Fruit fly (Drosophila melanogaster) whole organism, embryonic: Measurements from ENCODE around the gene CG5687.
A peak's percentile ranks its signal among the peaks of the same experiment; 100 is the strongest.

Experiments used
- B-H1 ChIP-seq: fragments of 200-800 bp; sonication (Bioruptor generic); IDR thresholded peaks from 3 replicates; pipeline ENCODE4 v1.3.6; 2022; ENCODE audit warnings: missing biosample characterization, missing genetic modification characterization
- CG11398 ChIP-seq: fragments of 200-800 bp; sonication (Bioruptor generic); optimal IDR thresholded peaks from 2 replicates; lab custom pipeline; 2016; ENCODE audit warnings: missing biosample characterization, missing genetic modification characterization
- CG13296 ChIP-seq: fragments of 200-800 bp; sonication (Bioruptor generic); optimal IDR thresholded peaks from 3 replicates; lab custom pipeline; 2018; ENCODE audit warnings: missing biosample characterization, mild to moderate bottlenecking, missing genetic modification characterization
- CG14014 ChIP-seq: fragments of 200-800 bp; sonication (Bioruptor generic); IDR thresholded peaks from 2 replicates; pipeline ENCODE4 v1.3.6; 2022; ENCODE audit warnings: missing biosample characterization, missing genetic modification characterization
- CG15479 ChIP-seq: fragments of 200-800 bp; sonication (Bioruptor generic); optimal IDR thresholded peaks from 3 replicates; lab custom pipeline; 2019; ENCODE audit warnings: missing biosample characterization, mild to moderate bottlenecking, missing genetic modification characterization, moderate library complexity
- CG2129 ChIP-seq: fragments of 200-800 bp; sonication (Bioruptor generic); IDR thresholded peaks from 2 replicates; pipeline ENCODE4 v1.3.6; 2022; ENCODE audit warnings: missing biosample characterization, missing genetic modification characterization; ENCODE audit not compliant: partially characterized antibody
- CG31224 ChIP-seq: fragments of 200-800 bp; sonication (Bioruptor generic); IDR thresholded peaks from 2 replicates; pipeline ENCODE4 v1.3.6; 2022; ENCODE audit warnings: missing biosample characterization, missing genetic modification characterization
- CG31365 ChIP-seq: fragments of 200-800 bp; sonication (Bioruptor generic); optimal IDR thresholded peaks from 2 replicates; lab custom pipeline; 2018; ENCODE audit warnings: missing biosample characterization, mild to moderate bottlenecking, missing genetic modification characterization
- CG34376 ChIP-seq: fragments of 200-800 bp; sonication (Bioruptor generic); optimal IDR thresholded peaks from 2 replicates; lab custom pipeline; 2018; ENCODE audit warnings: missing biosample characterization, mild to moderate bottlenecking, missing genetic modification characterization
- CrebB ChIP-seq: fragments of 200-800 bp; sonication (Bioruptor generic); optimal IDR thresholded peaks from 3 replicates; lab custom pipeline; 2018; ENCODE audit warnings: missing biosample characterization, mild to moderate bottlenecking, missing genetic modification characterization
- Dip2 ChIP-seq: fragments of 200-800 bp; sonication (Bioruptor generic); IDR thresholded peaks from 2 replicates; pipeline ENCODE4 v1.3.6; 2022; ENCODE audit warnings: missing biosample characterization, missing genetic modification characterization
- ERR ChIP-seq: fragments of 200-800 bp; sonication (Bioruptor generic); optimal IDR thresholded peaks from 2 replicates; lab custom pipeline; 2016; ENCODE audit warnings: missing biosample characterization, missing genetic modification characterization
- Ets65A ChIP-seq: fragments of 200-800 bp; sonication (Bioruptor generic); peaks from one replicate; lab custom pipeline; 2016; ENCODE audit warnings: missing biosample characterization, missing genetic modification characterization
- GATAe ChIP-seq: fragments of 200-800 bp; sonication (Bioruptor generic); conservative IDR thresholded peaks from 2 replicates; pipeline ENCODE4 v1.3.6; 2022; ENCODE audit warnings: missing biosample characterization, missing genetic modification characterization
- HHEX ChIP-seq: fragments of 200-800 bp; sonication (Bioruptor generic); optimal IDR thresholded peaks from 3 replicates; lab custom pipeline; 2017; ENCODE audit warnings: missing biosample characterization, mild to moderate bottlenecking, missing genetic modification characterization, missing genetic modification reagents
- Hey ChIP-seq: fragments of 200-800 bp; sonication (Bioruptor generic); optimal IDR thresholded peaks from 3 replicates; lab custom pipeline; 2018; ENCODE audit warnings: missing biosample characterization, mild to moderate bottlenecking, missing genetic modification characterization
- Med ChIP-seq: fragments of 200-800 bp; sonication (Bioruptor generic); peaks from one replicate; lab custom pipeline; 2016; ENCODE audit warnings: missing biosample characterization, missing genetic modification characterization, mild to moderate bottlenecking, inconsistent platforms, moderate library complexity
- Pdp1 ChIP-seq, 2 experiments: fragments of 200-800 bp; sonication (Bioruptor generic); optimal IDR thresholded peaks; 3 replicates each; lab custom pipeline; 2016; ENCODE audit warnings: missing biosample characterization in 2 of 2, missing genetic modification characterization in 2 of 2, mild to moderate bottlenecking in 1 of 2, moderate library complexity in 1 of 2
- Rfx ChIP-seq: fragments of 200-800 bp; sonication (Bioruptor generic); IDR thresholded peaks from 2 replicates; pipeline ENCODE4 v1.3.6; 2022; ENCODE audit warnings: missing biosample characterization, missing genetic modification characterization
- Scr ChIP-seq: fragments of 200-800 bp; sonication (Bioruptor generic); IDR thresholded peaks from 2 replicates; pipeline ENCODE4 v1.3.6; 2022; ENCODE audit warnings: missing biosample characterization, missing genetic modification characterization; ENCODE audit not compliant: partially characterized antibody
- Vsx1 ChIP-seq: fragments of 200-800 bp; sonication (Bioruptor generic); optimal IDR thresholded peaks from 2 replicates; lab custom pipeline; 2017; ENCODE audit warnings: missing biosample characterization, mild to moderate bottlenecking, missing genetic modification characterization, missing genetic modification reagents
- ara ChIP-seq: fragments of 200-800 bp; sonication (Bioruptor generic); IDR thresholded peaks from 2 replicates; pipeline ENCODE4 v1.3.6; 2022; ENCODE audit warnings: missing biosample characterization, missing genetic modification characterization
- chm ChIP-seq: fragments of 200-800 bp; sonication (Bioruptor generic); IDR thresholded peaks from 2 replicates; pipeline ENCODE4 v1.3.6; 2022; ENCODE audit warnings: missing biosample characterization, missing genetic modification characterization
- dysf ChIP-seq: fragments of 200-800 bp; sonication (Bioruptor generic); IDR thresholded peaks from 3 replicates; pipeline ENCODE4 v1.3.6; 2022; ENCODE audit warnings: missing biosample characterization, missing genetic modification characterization
- en ChIP-seq: fragments of 200-800 bp; sonication (Bioruptor generic); optimal IDR thresholded peaks from 2 replicates; lab custom pipeline; 2016; ENCODE audit warnings: missing biosample characterization, missing genetic modification characterization
- exex ChIP-seq: fragments of 200-800 bp; sonication (Bioruptor generic); optimal IDR thresholded peaks from 4 replicates; lab custom pipeline; 2018; ENCODE audit warnings: missing biosample characterization, mild to moderate bottlenecking, missing genetic modification characterization, moderate library complexity
- fd3F ChIP-seq: fragments of 200-800 bp; sonication (Bioruptor generic); optimal IDR thresholded peaks from 2 replicates; lab custom pipeline; 2018; ENCODE audit warnings: missing biosample characterization, mild to moderate bottlenecking, missing genetic modification characterization, moderate library complexity
- grn ChIP-seq: fragments of 200-800 bp; sonication (Bioruptor generic); optimal IDR thresholded peaks from 3 replicates; lab custom pipeline; 2017; ENCODE audit warnings: missing biosample characterization, missing genetic modification characterization
- hbn ChIP-seq: fragments of 200-800 bp; sonication (Bioruptor generic); IDR thresholded peaks from 2 replicates; pipeline ENCODE4 v1.3.6; 2022; ENCODE audit warnings: missing biosample characterization, missing genetic modification characterization; ENCODE audit not compliant: partially characterized antibody
- lab ChIP-seq: fragments of 200-800 bp; sonication (Bioruptor generic); optimal IDR thresholded peaks from 3 replicates; lab custom pipeline; 2017; ENCODE audit warnings: missing biosample characterization, missing genetic modification characterization, mild to moderate bottlenecking, moderate library complexity, missing genetic modification reagents
- lbe ChIP-seq: fragments of 200-800 bp; sonication (Bioruptor generic); optimal IDR thresholded peaks from 2 replicates; lab custom pipeline; 2016; ENCODE audit warnings: missing biosample characterization, mild to moderate bottlenecking, missing genetic modification characterization
- lilli ChIP-seq: fragments of 200-800 bp; sonication (Bioruptor generic); optimal IDR thresholded peaks from 3 replicates; lab custom pipeline; 2016; ENCODE audit warnings: missing biosample characterization, missing genetic modification characterization
- mirr ChIP-seq: fragments of 200-800 bp; sonication (Bioruptor generic); optimal IDR thresholded peaks from 3 replicates; lab custom pipeline; 2018; ENCODE audit warnings: missing biosample characterization, mild to moderate bottlenecking, missing genetic modification characterization
- nmo ChIP-seq: fragments of 200-800 bp; sonication (Bioruptor generic); optimal IDR thresholded peaks from 2 replicates; lab custom pipeline; 2018; ENCODE audit warnings: missing biosample characterization, mild to moderate bottlenecking, missing genetic modification characterization, moderate library complexity
- peb ChIP-seq: fragments of 200-800 bp; sonication (Bioruptor generic); IDR thresholded peaks from 2 replicates; pipeline ENCODE4 v1.3.6; 2022; ENCODE audit warnings: missing biosample characterization, missing genetic modification characterization
- sd ChIP-seq: fragments of 200-800 bp; sonication (Bioruptor generic); optimal IDR thresholded peaks from 3 replicates; lab custom pipeline; 2018; ENCODE audit warnings: missing biosample characterization, mild to moderate bottlenecking, missing genetic modification characterization, moderate library complexity
- sens ChIP-seq: fragments of 200-800 bp; sonication (Bioruptor generic); peaks from one replicate; lab custom pipeline; 2016; ENCODE audit warnings: missing biosample characterization, missing genetic modification characterization
- slp2 ChIP-seq: fragments of 200-800 bp; sonication (Bioruptor generic); optimal IDR thresholded peaks from 2 replicates; lab custom pipeline; 2016; ENCODE audit warnings: missing biosample characterization, missing genetic modification characterization
- stc ChIP-seq: fragments of 200-800 bp; sonication (Bioruptor generic); IDR thresholded peaks from 2 replicates; pipeline ENCODE4 v1.3.6; 2022; ENCODE audit warnings: missing biosample characterization, missing genetic modification characterization
- sug ChIP-seq: fragments of 200-800 bp; optimal IDR thresholded peaks from 2 replicates; lab custom pipeline; 2019; ENCODE audit warnings: missing biosample characterization, mild to moderate bottlenecking, missing genetic modification characterization, moderate library complexity
- tin ChIP-seq: fragments of 200-800 bp; sonication (Bioruptor generic); optimal IDR thresholded peaks from 3 replicates; lab custom pipeline; 2016; ENCODE audit warnings: missing biosample characterization, missing genetic modification characterization
- tio ChIP-seq: fragments of 200-800 bp; sonication (Bioruptor generic); optimal IDR thresholded peaks from 2 replicates; lab custom pipeline; 2017; ENCODE audit warnings: missing biosample characterization, missing genetic modification characterization, inconsistent platforms
- zfh1 ChIP-seq: fragments of 200-800 bp; sonication (Bioruptor generic); IDR thresholded peaks from 3 replicates; pipeline ENCODE4 v1.3.6; 2022; ENCODE audit warnings: missing biosample characterization, missing genetic modification characterization

CG5687 gene

DNA sequence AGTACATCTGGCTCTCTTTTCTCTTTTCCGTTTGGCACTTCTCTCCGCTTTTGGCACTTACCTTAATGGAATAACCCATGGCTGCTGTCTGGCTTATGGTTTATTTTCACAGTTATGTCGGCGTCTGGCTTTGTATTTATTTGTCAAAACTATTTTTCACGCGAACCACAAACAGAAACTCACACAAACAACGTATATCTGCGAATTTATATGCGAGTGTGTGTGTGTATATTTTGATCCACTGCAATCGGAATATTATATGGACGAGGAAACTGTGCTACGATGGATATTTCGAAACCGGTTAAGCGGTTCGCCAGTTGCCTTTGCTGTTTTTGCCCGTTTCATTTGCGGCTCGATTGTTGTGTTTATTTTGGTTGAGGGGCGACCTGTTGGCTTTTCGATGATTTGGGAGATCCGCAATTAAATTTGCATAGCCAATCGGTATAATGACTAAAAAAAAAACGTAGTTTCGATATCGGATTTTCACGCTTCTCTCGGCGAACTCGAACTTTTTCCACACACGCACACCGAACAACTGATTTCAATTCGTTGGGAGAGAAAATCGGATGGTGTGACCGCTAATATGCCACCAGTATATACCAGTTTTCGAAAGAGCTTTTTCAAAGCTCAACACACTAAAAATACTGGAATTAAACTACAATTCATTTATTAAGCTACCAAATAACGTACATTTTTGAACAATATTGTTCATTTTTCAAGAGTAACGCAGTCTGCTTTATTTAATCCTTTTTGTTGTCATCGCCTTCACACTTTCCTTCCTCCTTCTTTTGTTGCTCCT is 30.8 kb upstream of the CG5687 start, which contains the start of gene CG1927 (continued):
- TF ChIP-seq slp2 (no peak), chm (GFP tag; lab: Robert Waterston, UW) (no peak), Scr (GFP tag; lab: Robert Waterston, UW) (0 out of 2 replicates have a peak, but pooled peaks have one; percentile 20), CG31365 (tag; lab: Kevin White, UChicago) (no peak), B-H1 (GFP tag; lab: Robert Waterston, UW) (no peak), tio (no peak), hbn (peak; percentile 19; the same call in 1 of the 2 replicates), CG11398 (GFP tag; lab: Kevin White, UChicago) (no peak), tin (no peak), en (GFP tag; lab: Kevin White, UChicago) (no peak)

- peak; percentile 8 for TF ChIP-seq lab (GFP tag; lab: Kevin White, UChicago)
- peak; percentile 79 for TF ChIP-seq mirr (GFP tag; lab: Kevin White, UChicago)
- peak; percentile 6 for TF ChIP-seq HHEX
- TF ChIP-seq Med (GFP tag; lab: Kevin White, UChicago): peak; percentile 4
- peak; percentile 18 for TF ChIP-seq sd (tag; lab: Kevin White, UChicago)
- peak; percentile 56 for TF ChIP-seq Ets65A (GFP tag; lab: Kevin White, UChicago)
- TF ChIP-seq exex (tag; lab: Kevin White, UChicago): peak; percentile 35
- peak in 1 of 2 experiments; percentile 87 for TF ChIP-seq Pdp1 (GFP tag; optimal IDR thresholded peaks at IDR 0.05; lab: Kevin White, UChicago)
- peak; percentile 30 for TF ChIP-seq sug (tag; lab: Kevin White, UChicago)
- peak; percentile 27 for TF ChIP-seq CG34376 (GFP tag; lab: Kevin White, UChicago)
- no peak for TF ChIP-seq CG14014
- 0 out of 2 replicates have a peak, but pooled peaks have one; percentile 19 for TF ChIP-seq GATAe
- peak; percentile 16 for TF ChIP-seq CG13296 (GFP tag; lab: Kevin White, UChicago)
- no peak for TF ChIP-seq Rfx (GFP tag; lab: Robert Waterston, UW)
- TF ChIP-seq peb: no peak
- TF ChIP-seq CrebB (tag; lab: Kevin White, UChicago): no peak
These were observed 30.0 kb upstream of the CG5687 start for dm6 chr3L:1968805-1969378.

DNA sequence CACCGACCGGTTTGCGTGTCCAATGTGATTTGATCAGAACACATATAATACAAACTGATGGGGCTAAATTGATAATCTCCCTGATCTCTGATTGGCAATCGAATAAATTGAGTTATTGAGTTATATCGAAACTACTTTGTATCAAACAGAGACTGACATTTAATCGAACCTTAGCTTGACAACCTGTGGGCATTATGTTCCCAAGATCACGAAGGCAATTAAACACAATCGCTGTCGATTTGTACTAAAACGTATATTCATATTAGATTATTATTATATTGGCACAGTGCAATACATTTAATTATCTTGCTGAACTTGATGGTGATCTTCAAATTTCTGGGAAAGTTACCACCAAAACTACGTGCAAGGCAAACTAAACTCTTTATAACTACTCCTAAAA is 29.5 kb upstream of the CG5687 start:
- TF ChIP-seq sens (GFP tag; lab: Kevin White, UChicago) (peak; percentile 17), zfh1 (GFP tag; lab: Robert Waterston, UW) (no peak)

- TF ChIP-seq CG31224: 0 out of 2 replicates have a peak, but pooled peaks have one; percentile 14
- TF ChIP-seq CG2129 (GFP tag; lab: Robert Waterston, UW): no peak
- TF ChIP-seq nmo (GFP tag; lab: Kevin White, UChicago): no peak
- peak; percentile 94 for TF ChIP-seq sug (tag; lab: Kevin White, UChicago)
- TF ChIP-seq dysf (GFP tag; lab: Robert Waterston, UW): no peak
- TF ChIP-seq grn (GFP tag; lab: Kevin White, UChicago): peak; percentile 77
- TF ChIP-seq stc (GFP tag; lab: Robert Waterston, UW): no peak
- TF ChIP-seq B-H1 (GFP tag; lab: Robert Waterston, UW): no peak
- TF ChIP-seq CG15479 (GFP tag; lab: Kevin White, UChicago): no peak
- no peak for TF ChIP-seq Vsx1
- no peak for TF ChIP-seq ara (GFP tag; lab: Robert Waterston, UW)
- peak; percentile 29 for TF ChIP-seq Hey (tag; lab: Kevin White, UChicago)
- no peak for TF ChIP-seq fd3F (GFP tag; lab: Kevin White, UChicago)
- TF ChIP-seq lilli (GFP tag; lab: Kevin White, UChicago): no peak
- TF ChIP-seq Dip2 (GFP tag; lab: Robert Waterston, UW): no peak
- TF ChIP-seq ERR (GFP tag; lab: Kevin White, UChicago): no peak
- TF ChIP-seq lbe (GFP tag; lab: Kevin White, UChicago): peak; percentile 11
These were observed 28.8 kb upstream of the CG5687 start for dm6 chr3L:1967452-1968310.
